ENCODE assay signal across 1 worm cellular context in the genomic region with DNA sequence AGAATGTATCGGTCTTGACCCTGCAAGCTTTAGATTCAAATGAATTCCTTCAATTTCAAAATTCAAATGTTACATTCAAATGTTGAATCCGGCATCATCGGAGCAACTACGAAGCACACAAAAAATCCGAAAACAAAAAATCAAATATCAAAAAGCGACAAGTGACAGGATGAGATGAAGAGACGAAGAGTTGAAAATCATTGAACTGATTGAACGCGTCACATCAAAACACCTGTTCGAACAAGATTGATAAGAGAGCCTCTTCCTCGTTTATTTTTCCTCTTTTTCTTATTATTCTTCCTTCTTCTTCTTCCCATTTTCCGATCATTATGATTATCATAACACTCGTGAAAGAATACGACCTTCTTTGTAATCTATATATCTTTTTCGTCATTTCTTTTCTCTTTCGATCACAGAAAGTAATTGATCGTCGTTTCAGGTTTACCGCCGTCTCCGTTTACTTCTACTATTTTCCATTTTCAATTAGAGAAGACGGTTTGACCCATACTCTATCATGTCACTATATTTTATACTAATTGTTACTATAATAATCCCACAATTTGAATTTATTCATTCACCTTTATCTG.
A peak's percentile ranks its signal among the peaks of the same experiment; 100 is the strongest.
TF ChIP-seq lines count a peak whose summit lies in the region.

TSS of gene VC5.2 (plus strand) at position 439 of the 587 bp plus-strand sequence.

TF ChIP-seq in whole organism, L4 larva, 104 proteins besides CTCF, POLR2A, EP300 and RAD21 (continued from another document):
- TF ChIP-seq dve-1 (tag; optimal IDR thresholded peaks at IDR 0.05; lab: Kevin White, UChicago; ENCODE audit: insufficient read depth) (no peak), hlh-30 (tag; optimal IDR thresholded peaks at IDR 0.05; lab: Kevin White, UChicago; ENCODE audit: insufficient read depth) (peak; percentile 8), lin-38 (GFP tag; IDR thresholded peaks at IDR 0.05; lab: Robert Waterston, UW) (no peak), lin-13 (GFP tag; optimal IDR thresholded peaks at IDR 0.05; lab: Kevin White, UChicago) (no peak), madf-9 (GFP tag; conservative IDR thresholded peaks at IDR 0.05; lab: Robert Waterston, UW) (no peak), ceh-62 (tag; optimal IDR thresholded peaks at IDR 0.05; lab: Kevin White, UChicago) (no peak), nhr-28 (tag; optimal IDR thresholded peaks at IDR 0.05; lab: Kevin White, UChicago) (peak; percentile 75), nhr-10 (tag; optimal IDR thresholded peaks at IDR 0.05; lab: Kevin White, UChicago) (no peak), ceh-32 (tag; optimal IDR thresholded peaks at IDR 0.05; lab: Kevin White, UChicago; ENCODE audit: poor library complexity) (no peak), ZK337.2 (GFP tag; IDR thresholded peaks at IDR 0.05; lab: Robert Waterston, UW) (no peak), saeg-2 (GFP tag; IDR thresholded peaks at IDR 0.05; lab: Robert Waterston, UW) (no peak), mxl-2 (GFP tag; conservative IDR thresholded peaks at IDR 0.05; lab: Robert Waterston, UW) (no peak), lsy-2 (tag; optimal IDR thresholded peaks at IDR 0.05; lab: Kevin White, UChicago) (no peak), ZK546.5 (tag; optimal IDR thresholded peaks at IDR 0.05; lab: Kevin White, UChicago) (no peak), ama-1 (optimal IDR thresholded peaks at IDR 0.05; lab: Kevin White, UChicago) (no peak), ctbp-1 (GFP tag; IDR thresholded peaks at IDR 0.05; lab: Robert Waterston, UW) (no peak), zip-11 (GFP tag; IDR thresholded peaks at IDR 0.05; lab: Robert Waterston, UW) (no peak), attf-4 (tag; optimal IDR thresholded peaks at IDR 0.05; lab: Kevin White, UChicago) (no peak), F26F4.8 (GFP tag; conservative IDR thresholded peaks at IDR 0.05; lab: Robert Waterston, UW) (no peak), daf-16 (GFP tag; optimal IDR thresholded peaks at IDR 0.05; lab: Kevin White, UChicago) (peak in 1 of 2 experiments; percentile 41), daf-16 (tag; optimal IDR thresholded peaks at IDR 0.05; lab: Kevin White, UChicago) (no peak), madf-5 (GFP tag; IDR thresholded peaks at IDR 0.05; lab: Robert Waterston, UW) (no peak), F49E8.2 (tag; optimal IDR thresholded peaks at IDR 0.05; lab: Kevin White, UChicago; ENCODE audit: borderline replicate concordance) (no peak), R02D3.7 (tag; optimal IDR thresholded peaks at IDR 0.05; lab: Kevin White, UChicago) (no peak)
